Fruit fly (Drosophila melanogaster): ENCODE data around the gene CG43367.

DNA sequence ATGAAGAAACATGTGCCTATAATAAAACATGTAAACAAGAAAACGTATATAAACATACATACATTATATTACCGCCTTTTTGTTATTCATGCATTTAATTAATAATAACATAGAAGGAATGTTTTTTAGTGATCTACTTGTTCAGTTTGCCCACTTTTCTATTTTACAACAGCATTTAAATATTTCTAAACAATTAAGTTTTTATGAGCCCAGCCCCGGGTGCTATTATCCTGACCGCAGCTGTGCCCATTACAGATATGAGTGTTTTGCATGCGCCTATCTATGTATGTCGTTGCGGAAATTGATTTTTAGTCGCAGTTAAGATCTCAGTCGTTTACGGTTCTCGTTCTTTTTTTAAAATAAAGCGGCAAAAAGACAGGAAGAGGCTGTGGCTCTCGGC is 71.2 kb downstream of the CG43367 start:
- TF ChIP-seq cnc (optimal IDR thresholded peaks at IDR 0.05), result no peak
- no peak for TF ChIP-seq bab1 (GFP tag; optimal IDR thresholded peaks at IDR 0.05)
- TF ChIP-seq tj (GFP tag; optimal IDR thresholded peaks at IDR 0.05), result no peak
- no peak for TF ChIP-seq CG7101 (tag; optimal IDR thresholded peaks at IDR 0.05)
- no peak for TF ChIP-seq CG5204 (GFP tag; optimal IDR thresholded peaks at IDR 0.05)
- no peak for TF ChIP-seq CG12768 (GFP tag; optimal IDR thresholded peaks at IDR 0.05)
- no peak for TF ChIP-seq Mnt (GFP tag; optimal IDR thresholded peaks at IDR 0.05)
- no peak for TF ChIP-seq Hr96 (GFP tag; optimal IDR thresholded peaks at IDR 0.05)
- TF ChIP-seq CG33017 (tag; optimal IDR thresholded peaks at IDR 0.05), result no peak
- no peak for TF ChIP-seq kay (GFP tag; ENCODE audit: borderline replicate concordance)
- no peak for TF ChIP-seq toe (GFP tag; optimal IDR thresholded peaks at IDR 0.05)
- TF ChIP-seq ovo (GFP tag; optimal IDR thresholded peaks at IDR 0.05), result no peak
- TF ChIP-seq Clk (GFP tag; optimal IDR thresholded peaks at IDR 0.05), result no peak
